Fruit fly (Drosophila melanogaster): Measurements from ENCODE around the gene Cpr65Ax2.

DNA sequence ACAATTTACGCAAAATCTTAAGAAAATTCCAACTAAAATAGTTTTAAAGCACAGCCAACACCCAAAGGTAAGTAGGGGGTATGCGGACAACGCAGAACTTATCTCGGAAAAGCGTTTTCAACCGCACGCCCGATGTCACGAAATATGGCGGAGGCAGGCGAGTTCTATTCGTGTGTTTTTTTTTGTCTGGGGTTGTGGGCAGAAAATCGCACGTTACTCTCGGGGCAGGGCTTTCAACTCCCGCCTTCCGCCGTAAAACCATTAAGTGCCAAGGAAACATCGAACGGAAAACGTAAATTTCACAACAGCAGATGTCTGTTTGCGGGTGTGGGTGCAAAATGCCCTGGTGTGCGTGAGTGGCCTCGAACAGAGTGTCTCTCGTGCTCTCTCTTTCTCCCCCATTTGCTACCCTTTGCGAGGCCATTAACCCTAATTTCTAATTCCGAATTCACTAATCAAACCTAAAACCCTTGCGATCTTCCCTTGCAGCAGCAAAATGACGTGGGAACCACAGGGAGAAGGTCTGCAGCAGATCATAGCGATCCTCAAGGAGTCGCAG, 43.0 kb upstream of the Cpr65Ax2 start:
- no peak for TF ChIP-seq CG18011 (GFP tag; optimal IDR thresholded peaks at IDR 0.05)
- TF ChIP-seq Med (GFP tag), result no peak
